Fruit fly (Drosophila melanogaster): ENCODE data around the gene Roc1a.

Roc1a gene

DNA sequence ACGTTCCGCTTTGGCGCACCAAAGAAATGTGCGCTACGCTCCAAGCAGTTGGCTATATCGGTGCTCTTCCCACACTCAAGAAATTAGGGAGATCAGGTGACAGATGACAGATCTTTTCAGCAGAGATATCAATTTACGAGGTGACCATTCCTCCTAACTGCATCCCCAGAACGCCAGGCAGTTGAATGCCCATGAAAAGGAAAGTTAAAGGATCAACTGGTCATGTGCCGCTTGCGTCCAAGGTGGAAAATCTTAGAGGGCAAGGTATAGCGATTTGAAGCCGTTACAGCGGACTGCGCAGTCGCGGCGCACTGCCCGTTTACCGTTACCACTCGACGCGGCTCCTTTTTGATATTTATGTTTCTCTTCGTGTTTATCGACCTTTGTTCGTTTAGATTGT lies 28.5 kb upstream of the Roc1a start (continued):
- no peak for TF ChIP-seq nerfin-1 (tag; optimal IDR thresholded peaks at IDR 0.05)
- no peak for TF ChIP-seq Elba2 (GFP tag; optimal IDR thresholded peaks at IDR 0.05)
- no peak for TF ChIP-seq Hand (GFP tag; optimal IDR thresholded peaks at IDR 0.05)
- 0 out of 2 replicates have a peak, but pooled peaks have one; percentile 13 for TF ChIP-seq E2f2 (GFP tag; IDR thresholded peaks at IDR 0.05)
- TF ChIP-seq CG6813 (GFP tag; optimal IDR thresholded peaks at IDR 0.05) = no peak
- no peak for TF ChIP-seq Awh (GFP tag; IDR thresholded peaks at IDR 0.05)
- TF ChIP-seq BEAF-32 (GFP tag; optimal IDR thresholded peaks at IDR 0.05) = no peak
- peak; percentile 98 for TF ChIP-seq CG10274 (GFP tag; optimal IDR thresholded peaks at IDR 0.05)
- TF ChIP-seq sim (GFP tag; IDR thresholded peaks at IDR 0.05) = no peak
- TF ChIP-seq CG8089 (GFP tag; optimal IDR thresholded peaks at IDR 0.05) = no peak
- TF ChIP-seq onecut (GFP tag; IDR thresholded peaks at IDR 0.05) = no peak
- no peak for TF ChIP-seq HmgZ (tag; optimal IDR thresholded peaks at IDR 0.05)
- TF ChIP-seq CG6689 (GFP tag; IDR thresholded peaks at IDR 0.05) = 0 out of 2 replicates have a peak, but pooled peaks have one; percentile 29
- TF ChIP-seq az2 (GFP tag; optimal IDR thresholded peaks at IDR 0.05) = peak; percentile 40
- TF ChIP-seq maf-S (GFP tag; optimal IDR thresholded peaks at IDR 0.05) = peak; percentile 24
- TF ChIP-seq Kr (GFP tag; optimal IDR thresholded peaks at IDR 0.05) = no peak
- no peak for TF ChIP-seq CG4360 (GFP tag; IDR thresholded peaks at IDR 0.05)
- no peak for TF ChIP-seq CG8388 (GFP tag; optimal IDR thresholded peaks at IDR 0.05)
- TF ChIP-seq CG14050 (GFP tag; IDR thresholded peaks at IDR 0.05) = no peak
- TF ChIP-seq CG2678 (tag; optimal IDR thresholded peaks at IDR 0.05) = peak; percentile 47
- TF ChIP-seq Scr (GFP tag; IDR thresholded peaks at IDR 0.05; ENCODE audit: partially characterized antibody) = no peak
- TF ChIP-seq Sry-β (GFP tag; optimal IDR thresholded peaks at IDR 0.05) = no peak
- no peak for TF ChIP-seq cg (GFP tag; optimal IDR thresholded peaks at IDR 0.05)
- no peak for TF ChIP-seq Opbp (GFP tag; IDR thresholded peaks at IDR 0.05; ENCODE audit: partially characterized antibody)
- no peak for TF ChIP-seq fd3F (GFP tag; optimal IDR thresholded peaks at IDR 0.05)
- TF ChIP-seq CG7372 (GFP tag; IDR thresholded peaks at IDR 0.05) = no peak
- no peak for TF ChIP-seq CG13123 (GFP tag; optimal IDR thresholded peaks at IDR 0.05)
- TF ChIP-seq CG10147 (GFP tag; optimal IDR thresholded peaks at IDR 0.05) = peak; percentile 6
- TF ChIP-seq CG11085 (GFP tag; IDR thresholded peaks at IDR 0.05) = no peak
- peak; percentile 24 for TF ChIP-seq Xbp1 (GFP tag; optimal IDR thresholded peaks at IDR 0.05)
- no peak for TF ChIP-seq CG9609 (GFP tag; optimal IDR thresholded peaks at IDR 0.05)
- TF ChIP-seq sna (GFP tag; IDR thresholded peaks at IDR 0.05; ENCODE audit: partially characterized antibody) = no peak
- no peak for TF ChIP-seq sima (GFP tag; optimal IDR thresholded peaks at IDR 0.05)
- TF ChIP-seq slou (GFP tag; optimal IDR thresholded peaks at IDR 0.05) = no peak
- TF ChIP-seq Hr51 (GFP tag; optimal IDR thresholded peaks at IDR 0.05) = peak in 1 of 2 experiments; percentile 39
- no peak for TF ChIP-seq CG12391 (tag; optimal IDR thresholded peaks at IDR 0.05)
- TF ChIP-seq CkIIα-i1 (GFP tag; IDR thresholded peaks at IDR 0.05) = no peak
- TF ChIP-seq B-H2 (GFP tag; optimal IDR thresholded peaks at IDR 0.05) = no peak
- no peak for TF ChIP-seq PHDP (tag; optimal IDR thresholded peaks at IDR 0.05)
- TF ChIP-seq CG13296 (GFP tag; optimal IDR thresholded peaks at IDR 0.05) = no peak
- TF ChIP-seq Chrac-16 (GFP tag; optimal IDR thresholded peaks at IDR 0.05) = peak; percentile 35
- no peak for TF ChIP-seq CG43689 (GFP tag; IDR thresholded peaks at IDR 0.05)
- TF ChIP-seq her (GFP tag; optimal IDR thresholded peaks at IDR 0.05) = peak; percentile 29
- peak; percentile 60 for TF ChIP-seq row (GFP tag; IDR thresholded peaks at IDR 0.05)
- no peak for TF ChIP-seq CG17612 (GFP tag; IDR thresholded peaks at IDR 0.05)
- TF ChIP-seq Ada2b (GFP tag; IDR thresholded peaks at IDR 0.05) = 0 out of 2 replicates have a peak, but pooled peaks have one; percentile 16
- TF ChIP-seq lov (optimal IDR thresholded peaks at IDR 0.05) = no peak
- TF ChIP-seq lov (GFP tag; IDR thresholded peaks at IDR 0.05) = no peak
- TF ChIP-seq CG1233 (GFP tag; optimal IDR thresholded peaks at IDR 0.05) = no peak
- no peak for TF ChIP-seq CG8765 (GFP tag; IDR thresholded peaks at IDR 0.05)
- TF ChIP-seq HmgD (GFP tag; optimal IDR thresholded peaks at IDR 0.05) = no peak
- TF ChIP-seq CG11696 (GFP tag; IDR thresholded peaks at IDR 0.05) = no peak
